Fruit fly (Drosophila melanogaster) whole organism: ENCODE data around the gene Ldsdh1.

Experiments used
- CG8478 ChIP-seq: fragments of >200 bp; optimal IDR thresholded peaks from 2 replicates; lab custom pipeline; 2018; ENCODE audit warnings: inconsistent platforms
- Dll ChIP-seq: fragments of >200 bp; optimal IDR thresholded peaks from 2 replicates; lab custom pipeline; 2017
- EcR ChIP-seq, 2 experiments: fragments of >200 bp; optimal IDR thresholded peaks; 2 replicates each; lab custom pipeline; 2017; ENCODE audit warnings: missing biosample characterization in 2 of 2, missing genetic modification characterization in 2 of 2, missing genetic modification reagents in 2 of 2
- pan ChIP-seq: fragments of >200 bp; optimal IDR thresholded peaks from 2 replicates; lab custom pipeline; 2017
- psq ChIP-seq: fragments of >200 bp; optimal IDR thresholded peaks from 2 replicates; lab custom pipeline; 2017
- usp ChIP-seq: fragments of >200 bp; optimal IDR thresholded peaks from 2 replicates; lab custom pipeline; 2017; ENCODE audit warnings: missing biosample characterization, missing genetic modification characterization, mixed read lengths

Gene Ldsdh1

dm6 chrX:8060148-8060920 lies 21.1 kb downstream of the Ldsdh1 start:
- TF ChIP-seq usp (no peak), pan (lab: Kevin White, UChicago) (no peak), psq (lab: Kevin White, UChicago) (no peak), EcR (GFP tag; optimal IDR thresholded peaks at IDR 0.05; lab: Kevin White, UChicago) (no peak), CG8478 (lab: Kevin White, UChicago) (no peak), Dll (lab: Kevin White, UChicago) (no peak)

dm6 chrX:8059629-8060028 lies 21.8 kb downstream of the Ldsdh1 start:
- TF ChIP-seq CG8478 (lab: Kevin White, UChicago): no peak
- TF ChIP-seq pan (lab: Kevin White, UChicago): no peak
- no peak for TF ChIP-seq Dll (lab: Kevin White, UChicago)
- no peak for TF ChIP-seq psq (lab: Kevin White, UChicago)

dm6 chrX:8058446-8058900 lies 22.9 kb downstream of the Ldsdh1 start:
- TF ChIP-seq Dll (lab: Kevin White, UChicago): peak; percentile 59
- no peak for TF ChIP-seq pan (lab: Kevin White, UChicago)
- no peak for TF ChIP-seq psq (lab: Kevin White, UChicago)
- no peak for TF ChIP-seq usp
- peak; percentile 55 for TF ChIP-seq CG8478 (lab: Kevin White, UChicago)
- TF ChIP-seq EcR (GFP tag; optimal IDR thresholded peaks at IDR 0.05; lab: Kevin White, UChicago): no peak

dm6 chrX:8057837-8058445 lies 23.5 kb downstream of the Ldsdh1 start:
- TF ChIP-seq Dll (lab: Kevin White, UChicago): peak; percentile 40
- no peak for TF ChIP-seq EcR (GFP tag; optimal IDR thresholded peaks at IDR 0.05; lab: Kevin White, UChicago)

dm6 chrX:8057299-8057730 lies 24.1 kb downstream of the Ldsdh1 start:
- TF ChIP-seq EcR (GFP tag; optimal IDR thresholded peaks at IDR 0.05; lab: Kevin White, UChicago) (no peak), CG8478 (lab: Kevin White, UChicago) (no peak), psq (lab: Kevin White, UChicago) (no peak), Dll (lab: Kevin White, UChicago) (no peak), usp (no peak), pan (lab: Kevin White, UChicago) (no peak)

dm6 chrX:8056597-8057228 lies 24.7 kb downstream of the Ldsdh1 start:
- TF ChIP-seq usp (no peak), Dll (lab: Kevin White, UChicago) (peak; percentile 71), EcR (GFP tag; optimal IDR thresholded peaks at IDR 0.05; lab: Kevin White, UChicago) (no peak), CG8478 (lab: Kevin White, UChicago) (peak; percentile 54), pan (lab: Kevin White, UChicago) (no peak)

DNA sequence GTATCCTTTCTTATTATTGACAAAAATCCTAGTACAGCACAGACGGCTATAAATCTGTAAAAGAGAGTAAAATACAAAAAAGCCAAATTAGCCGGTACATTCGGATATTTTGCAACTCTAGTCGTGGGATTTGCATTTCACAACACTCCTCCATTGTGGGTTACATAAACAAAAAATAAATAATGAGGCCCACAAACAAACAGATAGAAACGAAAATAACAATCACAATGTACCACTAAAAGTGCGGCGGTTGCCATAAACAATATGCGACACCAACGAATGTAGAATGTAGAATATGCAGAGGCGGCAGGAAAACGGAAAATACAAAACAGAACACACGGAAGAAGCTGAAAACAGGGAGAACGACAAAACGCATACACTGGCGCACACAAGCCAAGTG lies 25.3 kb downstream of the Ldsdh1 start:
- TF ChIP-seq usp (no peak), pan (lab: Kevin White, UChicago) (no peak), CG8478 (lab: Kevin White, UChicago) (no peak), psq (lab: Kevin White, UChicago) (no peak), Dll (lab: Kevin White, UChicago) (no peak), EcR (GFP tag; optimal IDR thresholded peaks at IDR 0.05; lab: Kevin White, UChicago) (no peak)

DNA sequence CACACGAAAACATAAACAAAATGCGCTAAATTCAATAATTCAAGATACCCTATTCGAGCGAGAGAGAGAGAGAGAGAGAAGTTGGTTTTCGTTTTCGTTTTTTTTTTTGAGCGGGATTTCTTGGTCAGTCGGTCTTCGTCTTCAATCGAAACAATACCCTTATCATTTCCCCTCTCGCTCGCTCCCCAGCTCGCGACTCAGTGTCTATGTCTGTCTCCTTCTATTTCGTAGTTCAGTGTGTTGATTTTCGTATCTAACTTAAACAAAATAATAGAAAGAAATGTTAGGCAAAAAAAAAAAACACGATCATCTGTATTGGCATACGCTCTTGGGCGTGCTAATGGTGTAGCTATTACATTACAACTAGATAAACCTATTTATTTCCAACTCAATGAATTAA lies 32.1 kb downstream of the Ldsdh1 start:
- no peak for TF ChIP-seq psq (lab: Kevin White, UChicago)
- no peak for TF ChIP-seq usp

DNA sequence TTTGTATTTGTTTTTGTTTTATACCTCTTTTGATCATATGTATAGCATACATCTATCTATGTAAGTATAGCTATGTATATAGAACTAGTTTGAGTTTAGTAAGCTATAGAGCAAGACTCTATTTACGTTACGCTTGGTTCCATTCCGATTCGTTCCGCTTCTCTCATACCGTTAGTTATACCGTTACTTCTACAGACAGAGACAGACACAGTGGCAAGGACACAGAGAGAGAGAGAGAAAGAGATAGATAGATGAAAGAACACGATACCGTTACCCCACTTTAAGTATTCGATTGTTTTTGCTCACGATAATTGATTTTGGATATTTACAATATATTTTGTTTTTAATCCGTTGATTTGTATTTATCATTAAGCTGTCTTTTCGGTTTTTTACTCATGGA lies 34.9 kb downstream of the Ldsdh1 start:
- no peak for TF ChIP-seq Dll (lab: Kevin White, UChicago)
- no peak for TF ChIP-seq EcR (GFP tag; optimal IDR thresholded peaks at IDR 0.05; lab: Kevin White, UChicago)
- TF ChIP-seq CG8478 (lab: Kevin White, UChicago): no peak
- no peak for TF ChIP-seq pan (lab: Kevin White, UChicago)
- TF ChIP-seq psq (lab: Kevin White, UChicago): no peak
- TF ChIP-seq usp: no peak

- TF ChIP-seq pan (lab: Kevin White, UChicago): no peak
Observed at dm6 chrX:8038934-8039333, 42.5 kb downstream of the Ldsdh1 start.

DNA sequence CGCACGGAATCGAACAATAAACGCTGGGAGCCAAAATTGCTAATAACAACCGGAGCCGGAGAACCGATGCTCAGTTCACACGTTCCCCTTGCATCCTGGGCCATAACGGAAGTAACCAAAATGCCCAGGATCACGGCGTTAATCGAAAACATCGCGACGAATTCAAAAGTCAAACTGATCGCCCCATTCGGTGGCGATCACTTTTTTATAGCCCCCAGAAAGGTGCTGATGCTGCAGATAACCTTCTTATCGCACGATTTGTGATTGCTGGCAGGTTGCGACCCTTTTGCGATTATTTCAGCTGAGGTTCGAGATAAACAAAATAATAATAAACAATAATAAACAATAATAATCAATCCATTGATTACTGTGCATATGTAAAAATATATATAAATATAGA lies 44.1 kb downstream of the Ldsdh1 start, which contains the start of gene CG2233:
Gene CG2233, minus strand, starts transcription at position 184 of the 400 bp plus-strand sequence.
- TF ChIP-seq pan (lab: Kevin White, UChicago): no peak
- no peak for TF ChIP-seq psq (lab: Kevin White, UChicago)
- TF ChIP-seq CG8478 (lab: Kevin White, UChicago): no peak
- TF ChIP-seq usp: no peak
- TF ChIP-seq Dll (lab: Kevin White, UChicago): no peak
- TF ChIP-seq EcR (GFP tag; optimal IDR thresholded peaks at IDR 0.05; lab: Kevin White, UChicago): no peak
